Worm (Caenorhabditis elegans) whole organism, early embryonic: ENCODE results near the gene sta-2.

ENCODE experiments used
- B0310.2 ChIP-seq: sonication (generic microtip); optimal IDR thresholded peaks from 2 replicates; lab custom pipeline; 2016; ENCODE audit warnings: mild to moderate bottlenecking, missing genetic modification characterization, missing compliant biosample characterization
- F13C5.2 ChIP-seq: sonication (generic microtip); optimal IDR thresholded peaks from 2 replicates; lab custom pipeline; 2017; ENCODE audit warnings: mild to moderate bottlenecking, missing genetic modification characterization, inconsistent platforms, missing compliant biosample characterization
- aly-1 ChIP-seq: sonication (generic microtip); optimal IDR thresholded peaks from 2 replicates; lab custom pipeline; 2016; ENCODE audit warnings: missing genetic modification characterization, missing compliant biosample characterization
- ama-1 ChIP-seq: fragments of 150-350 bp; optimal IDR thresholded peaks from 2 replicates; lab custom pipeline; 2014
- ceh-13 ChIP-seq: fragments of 200-800 bp; sonication (Bioruptor generic); optimal IDR thresholded peaks from 2 replicates; lab custom pipeline; 2018; ENCODE audit warnings: mild to moderate bottlenecking, missing genetic modification characterization, missing compliant biosample characterization
- ceh-36 ChIP-seq: sonication (generic microtip); optimal IDR thresholded peaks from 2 replicates; lab custom pipeline; 2016; ENCODE audit warnings: missing genetic modification characterization, inconsistent platforms, missing compliant biosample characterization
- ets-7 ChIP-seq: sonication (generic microtip); optimal IDR thresholded peaks from 2 replicates; lab custom pipeline; 2016; ENCODE audit warnings: missing genotype, missing genetic modification characterization, missing compliant biosample characterization
- flt-1 ChIP-seq: fragments of 200-800 bp; sonication (Bioruptor generic); IDR thresholded peaks from 2 replicates; pipeline ENCODE4 v1.3.6; 2022; ENCODE audit warnings: missing genetic modification characterization, missing compliant biosample characterization
- hmbx-1 ChIP-seq: sonication (generic microtip); optimal IDR thresholded peaks from 2 replicates; lab custom pipeline; 2016; ENCODE audit warnings: mild to moderate bottlenecking, missing genetic modification characterization, missing compliant biosample characterization
- hmg-4 ChIP-seq: fragments of 200-800 bp; sonication (Bioruptor generic); optimal IDR thresholded peaks from 2 replicates; lab custom pipeline; 2018; ENCODE audit warnings: mild to moderate bottlenecking, missing genetic modification characterization, missing compliant biosample characterization
- hnd-1 ChIP-seq: sonication (generic microtip); optimal IDR thresholded peaks from 2 replicates; lab custom pipeline; 2016; ENCODE audit warnings: missing genetic modification characterization, missing compliant biosample characterization
- pes-1 ChIP-seq: fragments of 200-800 bp; sonication (Bioruptor generic); IDR thresholded peaks from 2 replicates; pipeline ENCODE4 v1.3.6; 2022; ENCODE audit warnings: missing genetic modification reagents, missing genetic modification characterization, missing compliant biosample characterization
- scrt-1 ChIP-seq: fragments of 200-800 bp; sonication (Bioruptor generic); IDR thresholded peaks from 2 replicates; pipeline ENCODE4 v1.3.6; 2022; ENCODE audit warnings: missing genetic modification characterization, missing compliant biosample characterization
- sea-1 ChIP-seq: fragments of 200-800 bp; sonication (Bioruptor generic); conservative IDR thresholded peaks from 2 replicates; pipeline ENCODE4 v1.3.6; 2022; ENCODE audit warnings: missing genetic modification characterization, missing compliant biosample characterization
- tbx-11 ChIP-seq: fragments of 200-800 bp; sonication (Bioruptor generic); IDR thresholded peaks from 2 replicates; pipeline ENCODE4 v1.3.6; 2022; ENCODE audit warnings: missing genetic modification characterization, missing compliant biosample characterization
- tbx-37 ChIP-seq: fragments of 200-800 bp; sonication (Bioruptor generic); conservative IDR thresholded peaks from 2 replicates; pipeline ENCODE4 v1.3.6; 2022; ENCODE audit warnings: missing genetic modification reagents, missing genetic modification characterization, missing compliant biosample characterization
- tra-4 ChIP-seq: sonication (generic microtip); optimal IDR thresholded peaks from 2 replicates; lab custom pipeline; 2017; ENCODE audit warnings: missing genetic modification characterization, missing compliant biosample characterization

sta-2 gene

DNA sequence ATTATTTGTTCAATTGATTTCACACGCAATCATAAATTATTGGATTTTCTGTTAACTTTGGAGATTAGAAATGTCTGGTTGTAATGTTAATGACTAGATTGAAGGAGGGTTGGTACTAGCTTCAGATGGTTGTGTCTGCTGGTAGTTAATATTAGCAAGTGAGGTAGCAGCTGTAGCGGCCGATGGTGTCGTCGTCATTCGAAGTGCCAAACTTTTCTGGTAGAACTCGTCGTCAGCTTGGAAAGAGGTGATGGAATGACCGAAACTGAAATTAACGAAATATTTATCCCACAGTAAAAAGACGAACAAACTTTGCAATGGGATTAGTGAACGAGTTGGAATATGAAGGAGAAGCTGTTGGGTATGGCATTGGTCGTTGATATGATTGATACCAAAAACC lies 23.5 kb downstream of the sta-2 start:
- TF ChIP-seq tbx-37 (no peak), scrt-1 (no peak), tra-4 (no peak), ceh-13 (GFP tag; lab: Kevin White, UChicago) (no peak)

DNA sequence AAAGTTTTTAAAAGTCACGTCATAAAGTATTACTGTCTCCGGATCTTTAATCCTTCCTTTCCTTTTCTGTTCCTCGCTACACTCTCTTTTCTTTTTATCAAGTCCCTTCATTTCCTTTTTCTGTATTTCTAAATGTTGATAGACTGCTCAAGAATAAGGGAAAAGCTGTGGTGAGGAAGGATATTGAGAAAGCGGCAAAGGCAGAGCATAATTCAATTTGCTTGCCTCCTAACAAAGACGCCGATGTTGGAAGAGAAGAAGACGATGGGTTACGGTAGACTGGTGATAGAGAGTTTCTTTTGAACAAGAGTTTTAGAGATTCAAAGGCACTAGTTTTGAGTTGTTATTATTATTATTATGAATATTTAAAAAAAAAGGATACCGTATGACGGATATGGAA lies 24.6 kb downstream of the sta-2 start:
- no peak for TF ChIP-seq ama-1 (lab: Kevin White, UChicago)
- TF ChIP-seq hnd-1 (tag; lab: Kevin White, UChicago): no peak

DNA sequence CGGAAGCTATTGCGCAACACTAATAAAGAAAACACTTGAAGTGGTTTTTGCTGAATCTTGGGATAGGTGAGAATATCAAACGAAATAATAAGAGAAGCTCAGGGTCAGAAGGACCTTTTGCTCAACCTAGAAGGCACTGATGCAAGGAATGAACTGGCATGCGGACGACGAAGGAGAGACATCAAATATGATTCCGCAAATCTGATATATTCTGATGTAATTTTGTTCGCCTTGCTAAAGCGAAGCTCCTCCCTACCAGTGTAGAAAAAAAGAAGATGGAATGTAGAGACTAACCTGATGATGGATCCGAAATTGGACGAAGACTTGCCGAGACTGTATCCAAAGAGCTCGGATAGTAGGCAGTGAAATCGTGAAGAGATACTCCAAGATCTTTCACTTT lies 26.9 kb downstream of the sta-2 start:
- TF ChIP-seq tbx-37: no peak
- no peak for TF ChIP-seq flt-1 (GFP tag; lab: Robert Waterston, UW)
- no peak for TF ChIP-seq sea-1 (GFP tag; lab: Robert Waterston, UW)
- no peak for TF ChIP-seq ets-7 (tag; lab: Kevin White, UChicago)
- TF ChIP-seq ama-1 (lab: Kevin White, UChicago): no peak
- no peak for TF ChIP-seq tra-4
- TF ChIP-seq pes-1 (GFP tag; lab: Robert Waterston, UW): no peak
- TF ChIP-seq ceh-13 (GFP tag; lab: Kevin White, UChicago): no peak
- TF ChIP-seq hmbx-1 (tag; lab: Kevin White, UChicago): no peak
- TF ChIP-seq tbx-11 (GFP tag; lab: Robert Waterston, UW): no peak
- no peak for TF ChIP-seq hnd-1 (tag; lab: Kevin White, UChicago)
- no peak for TF ChIP-seq F13C5.2 (tag; lab: Kevin White, UChicago)
- TF ChIP-seq scrt-1: no peak
- no peak for TF ChIP-seq aly-1 (tag; lab: Kevin White, UChicago)
- TF ChIP-seq ceh-36 (tag; lab: Kevin White, UChicago): no peak
- no peak for TF ChIP-seq hmg-4 (GFP tag; lab: Kevin White, UChicago)
- no peak for TF ChIP-seq B0310.2 (tag; lab: Kevin White, UChicago)

DNA sequence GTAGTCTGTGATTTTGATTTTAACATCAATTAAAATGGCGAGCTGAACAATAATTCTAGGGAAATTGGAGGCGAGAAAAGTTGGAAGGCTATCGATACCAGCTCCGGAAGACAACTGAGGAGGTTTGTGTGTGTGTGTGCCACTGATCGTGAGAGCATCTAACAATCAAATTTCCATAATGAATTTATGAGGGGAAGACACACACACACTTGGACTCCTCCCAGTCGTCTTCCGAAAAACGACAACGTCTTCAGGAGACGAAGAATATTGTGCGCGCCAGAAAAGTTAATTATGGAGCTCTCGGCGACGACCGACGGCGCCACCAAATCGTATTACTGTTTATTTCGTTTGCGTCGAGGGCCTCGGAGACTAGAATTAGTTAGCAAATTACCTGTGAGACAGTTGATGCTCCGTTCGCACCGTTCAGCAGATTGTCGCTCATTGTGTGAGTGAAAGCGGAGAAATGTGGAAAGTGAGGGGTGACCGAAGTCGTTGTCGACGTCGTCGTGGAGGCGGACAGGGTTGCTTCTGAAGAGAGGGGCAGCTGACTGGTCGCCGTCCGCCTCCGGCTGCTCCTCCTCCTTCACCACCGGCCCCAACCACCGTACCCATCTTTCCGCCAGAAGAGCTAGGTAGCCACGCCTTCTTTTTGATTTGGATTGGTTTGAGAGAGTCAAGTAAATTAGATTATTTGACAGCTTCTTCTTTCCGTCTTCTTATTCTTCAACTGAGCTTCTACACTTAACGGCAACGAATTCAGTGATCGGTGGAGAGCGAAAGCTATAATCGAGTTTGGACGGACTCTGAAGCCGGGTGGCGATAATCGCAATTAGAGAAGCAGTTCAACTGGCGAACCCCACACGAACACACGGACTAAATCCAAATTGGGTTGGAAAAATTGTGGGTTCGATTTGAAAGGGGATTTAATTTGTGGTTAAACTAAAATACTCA lies 28.1 kb downstream of the sta-2 start, which contains the start of gene unc-42:
unc-42 (minus strand) TSS at position 564 of the 951 bp plus-strand sequence.
- TF ChIP-seq scrt-1 (no peak), hmg-4 (GFP tag; lab: Kevin White, UChicago) (no peak), ceh-36 (tag; lab: Kevin White, UChicago) (no peak), flt-1 (GFP tag; lab: Robert Waterston, UW) (no peak)

DNA sequence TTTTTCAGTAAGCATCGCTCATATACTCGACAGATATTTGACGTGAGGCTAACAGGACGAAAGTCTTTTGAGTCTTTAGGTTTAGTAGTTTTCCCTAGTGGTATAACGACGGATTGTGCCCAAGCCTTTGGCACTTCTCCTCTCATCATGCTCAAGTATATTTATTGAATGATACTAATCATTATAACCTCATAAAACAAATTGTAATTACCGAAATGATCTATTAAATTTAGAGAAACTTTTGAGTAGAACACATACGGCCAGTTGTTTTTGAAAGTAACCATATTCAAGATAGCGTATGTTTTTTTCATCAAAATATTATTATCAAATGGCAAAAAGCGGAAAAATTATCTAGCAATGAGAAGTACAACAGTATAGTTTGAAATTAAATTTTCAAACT lies 30.3 kb downstream of the sta-2 start:
- TF ChIP-seq ama-1 (lab: Kevin White, UChicago) (no peak), tbx-11 (GFP tag; lab: Robert Waterston, UW) (no peak), hmbx-1 (tag; lab: Kevin White, UChicago) (no peak), ceh-13 (GFP tag; lab: Kevin White, UChicago) (no peak), aly-1 (tag; lab: Kevin White, UChicago) (no peak), ceh-36 (tag; lab: Kevin White, UChicago) (no peak), B0310.2 (tag; lab: Kevin White, UChicago) (no peak), hnd-1 (tag; lab: Kevin White, UChicago) (no peak), tbx-37 (no peak), pes-1 (GFP tag; lab: Robert Waterston, UW) (no peak), F13C5.2 (tag; lab: Kevin White, UChicago) (no peak), tra-4 (no peak), hmg-4 (GFP tag; lab: Kevin White, UChicago) (no peak), flt-1 (GFP tag; lab: Robert Waterston, UW) (no peak), ets-7 (tag; lab: Kevin White, UChicago) (no peak)

DNA sequence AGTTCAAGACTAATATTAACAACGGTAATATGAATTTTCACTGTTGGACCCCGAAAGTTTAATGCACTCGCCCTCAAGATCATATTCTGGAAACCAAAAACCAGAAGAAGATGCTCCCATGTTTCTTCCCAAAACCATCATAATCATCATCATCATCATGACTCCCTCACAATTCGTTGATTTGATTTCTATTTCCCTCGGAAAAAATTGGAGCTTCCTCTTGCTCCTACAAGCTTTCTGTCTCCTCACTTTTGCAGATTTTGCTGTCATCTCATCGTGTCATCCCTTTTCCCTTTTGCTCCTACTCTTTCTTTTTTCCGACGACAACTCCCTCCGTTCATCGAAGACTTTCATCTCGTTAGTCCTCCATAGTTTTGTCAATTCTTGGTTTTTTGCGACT lies 31.0 kb downstream of the sta-2 start, which contains the start of gene F46B6.2:
F46B6.2 (plus strand) TSS at position 316 of the 400 bp plus-strand sequence.
- TF ChIP-seq B0310.2 (tag; lab: Kevin White, UChicago) (no peak), aly-1 (tag; lab: Kevin White, UChicago) (no peak), tra-4 (no peak), F13C5.2 (tag; lab: Kevin White, UChicago) (no peak), hmbx-1 (tag; lab: Kevin White, UChicago) (no peak), flt-1 (GFP tag; lab: Robert Waterston, UW) (no peak), hnd-1 (tag; lab: Kevin White, UChicago) (no peak), sea-1 (GFP tag; lab: Robert Waterston, UW) (no peak), tbx-11 (GFP tag; lab: Robert Waterston, UW) (no peak), hmg-4 (GFP tag; lab: Kevin White, UChicago) (no peak), tbx-37 (no peak), ets-7 (tag; lab: Kevin White, UChicago) (no peak), ceh-36 (tag; lab: Kevin White, UChicago) (no peak)

DNA sequence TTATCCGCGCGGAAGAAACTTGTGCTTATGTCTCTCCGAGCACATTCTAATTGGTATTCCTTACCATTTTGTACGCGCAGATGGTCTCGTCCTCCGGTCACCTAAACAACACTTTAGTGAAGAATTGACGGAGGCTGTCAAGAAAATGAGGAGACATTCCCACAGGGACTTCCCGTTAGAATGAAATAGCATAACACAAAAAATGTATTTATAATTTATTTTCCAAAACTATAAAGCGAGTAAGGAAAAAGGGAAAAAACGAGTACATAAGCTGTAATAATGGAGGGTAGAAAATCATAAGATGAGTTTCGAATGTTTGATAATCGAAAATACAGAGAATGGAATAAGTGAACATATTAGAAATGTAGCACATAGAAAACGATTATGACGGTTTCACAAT lies 34.7 kb downstream of the sta-2 start, which contains the start of gene F46B6.12:
F46B6.12 (minus strand) TSS at position 101 of the 400 bp plus-strand sequence.
- TF ChIP-seq aly-1 (tag; lab: Kevin White, UChicago) (no peak), ceh-13 (GFP tag; lab: Kevin White, UChicago) (no peak), ceh-36 (tag; lab: Kevin White, UChicago) (no peak), tbx-11 (GFP tag; lab: Robert Waterston, UW) (no peak), hmg-4 (GFP tag; lab: Kevin White, UChicago) (no peak), ets-7 (tag; lab: Kevin White, UChicago) (no peak), flt-1 (GFP tag; lab: Robert Waterston, UW) (no peak), pes-1 (GFP tag; lab: Robert Waterston, UW) (no peak), hmbx-1 (tag; lab: Kevin White, UChicago) (no peak), tbx-37 (no peak), hnd-1 (tag; lab: Kevin White, UChicago) (no peak), tra-4 (no peak), B0310.2 (tag; lab: Kevin White, UChicago) (no peak), F13C5.2 (tag; lab: Kevin White, UChicago) (no peak), scrt-1 (no peak), sea-1 (GFP tag; lab: Robert Waterston, UW) (no peak), ama-1 (lab: Kevin White, UChicago) (no peak)
